Fruit fly (Drosophila melanogaster) whole organism, embryonic: Measurements from ENCODE around the gene sno.

Experiments used
- CG1024 ChIP-seq: fragments of 200-800 bp; sonication (Bioruptor generic); IDR thresholded peaks from 2 replicates; pipeline ENCODE4 v1.3.6; 2022; ENCODE audit warnings: missing biosample characterization, missing genetic modification characterization
- CG11085 ChIP-seq: fragments of 200-800 bp; sonication (Bioruptor generic); IDR thresholded peaks from 2 replicates; pipeline ENCODE4 v1.3.6; 2022; ENCODE audit warnings: missing biosample characterization, missing genetic modification characterization
- CG11456 ChIP-seq: fragments of 200-800 bp; sonication (Bioruptor generic); IDR thresholded peaks from 3 replicates; pipeline ENCODE4 v1.3.6; 2022; ENCODE audit warnings: missing biosample characterization, missing genetic modification characterization
- CG11560 ChIP-seq: fragments of 200-800 bp; sonication (Bioruptor generic); IDR thresholded peaks from 3 replicates; pipeline ENCODE4 v1.3.6; 2022; ENCODE audit warnings: missing biosample characterization, missing genetic modification characterization
- CG13624 ChIP-seq: fragments of 200-800 bp; sonication (Bioruptor generic); optimal IDR thresholded peaks from 2 replicates; lab custom pipeline; 2016; ENCODE audit warnings: missing biosample characterization, missing genetic modification characterization
- CG16813 ChIP-seq: fragments of 200-800 bp; sonication (Bioruptor generic); IDR thresholded peaks from 3 replicates; pipeline ENCODE4 v1.3.6; 2022; ENCODE audit warnings: missing biosample characterization, missing genetic modification characterization; ENCODE audit not compliant: partially characterized antibody
- CG1792 ChIP-seq: fragments of 200-800 bp; sonication (Bioruptor generic); optimal IDR thresholded peaks from 2 replicates; lab custom pipeline; 2016; ENCODE audit warnings: missing biosample characterization, missing genetic modification characterization
- CG1832 ChIP-seq: fragments of 200-800 bp; sonication (Bioruptor generic); optimal IDR thresholded peaks from 2 replicates; lab custom pipeline; 2017; ENCODE audit warnings: missing biosample characterization, mild to moderate bottlenecking, missing genetic modification characterization, inconsistent platforms
- CG2875 ChIP-seq: fragments of 200-800 bp; sonication (Bioruptor generic); optimal IDR thresholded peaks from 2 replicates; lab custom pipeline; 2017; ENCODE audit warnings: missing biosample characterization, mild to moderate bottlenecking, missing genetic modification characterization, missing genetic modification reagents
- CG3065 ChIP-seq: fragments of 200-800 bp; sonication (Bioruptor generic); optimal IDR thresholded peaks from 2 replicates; lab custom pipeline; 2016; ENCODE audit warnings: missing biosample characterization, missing genetic modification characterization
- CG31441 ChIP-seq: fragments of 200-800 bp; sonication (Bioruptor generic); IDR thresholded peaks from 2 replicates; pipeline ENCODE4 v1.3.6; 2022; ENCODE audit warnings: missing biosample characterization, missing genetic modification characterization
- CG32772 ChIP-seq: fragments of 200-800 bp; sonication (Bioruptor generic); IDR thresholded peaks from 2 replicates; pipeline ENCODE4 v1.3.6; 2022; ENCODE audit warnings: missing biosample characterization, missing genetic modification characterization
- CG4282 ChIP-seq: fragments of 200-800 bp; sonication (Bioruptor generic); optimal IDR thresholded peaks from 2 replicates; lab custom pipeline; 2016; ENCODE audit warnings: missing biosample characterization, missing genetic modification characterization
- CG5180 ChIP-seq: fragments of 200-800 bp; sonication (Bioruptor generic); optimal IDR thresholded peaks from 3 replicates; lab custom pipeline; 2017; ENCODE audit warnings: missing biosample characterization, missing genetic modification characterization, mild to moderate bottlenecking, moderate library complexity, missing genetic modification reagents
- CG6813 ChIP-seq: fragments of 200-800 bp; sonication (Bioruptor generic); optimal IDR thresholded peaks from 2 replicates; lab custom pipeline; 2017; ENCODE audit warnings: missing biosample characterization, missing genetic modification characterization, mild to moderate bottlenecking, moderate library complexity, missing genetic modification reagents
- CG9437 ChIP-seq: fragments of 200-800 bp; sonication (Bioruptor generic); optimal IDR thresholded peaks from 2 replicates; lab custom pipeline; 2018; ENCODE audit warnings: missing biosample characterization, mild to moderate bottlenecking, missing genetic modification characterization
- CG9609 ChIP-seq: fragments of 200-800 bp; sonication (Bioruptor generic); optimal IDR thresholded peaks from 3 replicates; lab custom pipeline; 2016; ENCODE audit warnings: missing biosample characterization, missing genetic modification characterization
- CG9727 ChIP-seq: fragments of 200-800 bp; sonication (Bioruptor generic); optimal IDR thresholded peaks from 3 replicates; lab custom pipeline; 2017; ENCODE audit warnings: missing biosample characterization, mild to moderate bottlenecking, missing genetic modification characterization
- CG9932 ChIP-seq: fragments of 200-800 bp; sonication (Bioruptor generic); IDR thresholded peaks from 2 replicates; pipeline ENCODE4 v1.3.6; 2022; ENCODE audit warnings: missing biosample characterization, missing genetic modification characterization
- CTCF ChIP-seq: fragments of 200-800 bp; sonication (Bioruptor generic); optimal IDR thresholded peaks from 2 replicates; lab custom pipeline; 2017; ENCODE audit warnings: missing biosample characterization, mild to moderate bottlenecking, missing genetic modification characterization, moderate library complexity
- Camta ChIP-seq: fragments of 200-800 bp; sonication (Bioruptor generic); optimal IDR thresholded peaks from 2 replicates; lab custom pipeline; 2016; ENCODE audit warnings: missing biosample characterization, missing genetic modification characterization
- Dbx ChIP-seq: fragments of 200-800 bp; sonication (Bioruptor generic); IDR thresholded peaks from 3 replicates; pipeline ENCODE4 v1.3.6; 2022; ENCODE audit warnings: missing biosample characterization, missing genetic modification characterization
- Dip3 ChIP-seq: fragments of 200-800 bp; sonication (Bioruptor generic); optimal IDR thresholded peaks from 3 replicates; lab custom pipeline; 2016; ENCODE audit warnings: missing biosample characterization, missing genetic modification characterization
- Hr3 ChIP-seq: fragments of 200-800 bp; sonication (Bioruptor generic); optimal IDR thresholded peaks from 3 replicates; lab custom pipeline; 2016; ENCODE audit warnings: missing biosample characterization, missing genetic modification characterization
- MESR4 ChIP-seq: fragments of 200-800 bp; sonication (Bioruptor generic); optimal IDR thresholded peaks from 2 replicates; lab custom pipeline; 2018; ENCODE audit warnings: missing biosample characterization, mild to moderate bottlenecking, missing genetic modification characterization, moderate library complexity
- Mad ChIP-seq: fragments of 200-800 bp; sonication (Bioruptor generic); optimal IDR thresholded peaks from 2 replicates; lab custom pipeline; 2016; ENCODE audit warnings: missing biosample characterization, missing genetic modification characterization
- Max ChIP-seq: fragments of 200-800 bp; sonication (Bioruptor generic); optimal IDR thresholded peaks from 2 replicates; lab custom pipeline; 2016; ENCODE audit warnings: missing biosample characterization, mild to moderate bottlenecking, missing genetic modification characterization
- Mrtf ChIP-seq: fragments of 200-800 bp; sonication (Bioruptor generic); IDR thresholded peaks from 3 replicates; pipeline ENCODE4 v1.3.6; 2022; ENCODE audit warnings: missing biosample characterization, missing genetic modification characterization
- NFAT ChIP-seq: fragments of 200-800 bp; sonication (Bioruptor generic); IDR thresholded peaks from 2 replicates; pipeline ENCODE4 v1.3.6; 2022; ENCODE audit warnings: missing biosample characterization, missing genetic modification characterization
- Neu2 ChIP-seq: fragments of 200-800 bp; sonication (Bioruptor generic); optimal IDR thresholded peaks from 3 replicates; lab custom pipeline; 2016; ENCODE audit warnings: missing biosample characterization, missing genetic modification characterization, borderline replicate concordance
- NfI ChIP-seq: fragments of 200-800 bp; sonication (Bioruptor generic); optimal IDR thresholded peaks from 3 replicates; lab custom pipeline; 2018; ENCODE audit warnings: missing biosample characterization, mild to moderate bottlenecking, missing genetic modification characterization, moderate library complexity
- Scr ChIP-seq: fragments of 200-800 bp; sonication (Bioruptor generic); IDR thresholded peaks from 2 replicates; pipeline ENCODE4 v1.3.6; 2022; ENCODE audit warnings: missing biosample characterization, missing genetic modification characterization; ENCODE audit not compliant: partially characterized antibody
- Sox100B ChIP-seq: fragments of 200-800 bp; sonication (Bioruptor generic); optimal IDR thresholded peaks from 3 replicates; lab custom pipeline; 2018; ENCODE audit warnings: missing biosample characterization, mild to moderate bottlenecking, missing genetic modification characterization
- Sox102F ChIP-seq: fragments of 200-800 bp; sonication (Bioruptor generic); optimal IDR thresholded peaks from 2 replicates; lab custom pipeline; 2018; ENCODE audit warnings: missing biosample characterization, mild to moderate bottlenecking, missing genetic modification characterization, moderate library complexity
- Spps ChIP-seq: fragments of 200-800 bp; sonication (Bioruptor generic); optimal IDR thresholded peaks from 2 replicates; lab custom pipeline; 2018; ENCODE audit warnings: missing biosample characterization, mild to moderate bottlenecking, missing genetic modification characterization
- ash1 ChIP-seq: fragments of 200-800 bp; sonication (Bioruptor generic); optimal IDR thresholded peaks from 2 replicates; lab custom pipeline; 2018; ENCODE audit warnings: missing biosample characterization, mild to moderate bottlenecking, missing genetic modification characterization
- az2 ChIP-seq: fragments of 200-800 bp; sonication (Bioruptor generic); optimal IDR thresholded peaks from 3 replicates; lab custom pipeline; 2016; ENCODE audit warnings: missing biosample characterization, missing genetic modification characterization
- en ChIP-seq: fragments of 200-800 bp; sonication (Bioruptor generic); optimal IDR thresholded peaks from 2 replicates; lab custom pipeline; 2016; ENCODE audit warnings: missing biosample characterization, missing genetic modification characterization
- fd3F ChIP-seq: fragments of 200-800 bp; sonication (Bioruptor generic); optimal IDR thresholded peaks from 2 replicates; lab custom pipeline; 2018; ENCODE audit warnings: missing biosample characterization, mild to moderate bottlenecking, missing genetic modification characterization, moderate library complexity
- fd96Cb ChIP-seq: fragments of 200-800 bp; sonication (Bioruptor generic); optimal IDR thresholded peaks from 2 replicates; lab custom pipeline; 2018; ENCODE audit warnings: missing biosample characterization, mild to moderate bottlenecking, missing genetic modification characterization, moderate library complexity
- lmd ChIP-seq: fragments of 200-800 bp; sonication (Bioruptor generic); IDR thresholded peaks from 2 replicates; pipeline ENCODE4 v1.3.6; 2022; ENCODE audit warnings: missing biosample characterization, missing genetic modification characterization
- maf-S ChIP-seq: fragments of 200-800 bp; sonication (Bioruptor generic); optimal IDR thresholded peaks from 2 replicates; lab custom pipeline; 2016; ENCODE audit warnings: missing biosample characterization, missing genetic modification characterization
- odd ChIP-seq: fragments of 200-800 bp; sonication (Bioruptor generic); optimal IDR thresholded peaks from 2 replicates; lab custom pipeline; 2017; ENCODE audit warnings: missing biosample characterization, mild to moderate bottlenecking, missing genetic modification characterization
- pb ChIP-seq: fragments of 200-800 bp; sonication (Bioruptor generic); optimal IDR thresholded peaks from 3 replicates; lab custom pipeline; 2016; ENCODE audit warnings: missing biosample characterization, missing genetic modification characterization
- peb ChIP-seq: fragments of 200-800 bp; sonication (Bioruptor generic); IDR thresholded peaks from 2 replicates; pipeline ENCODE4 v1.3.6; 2022; ENCODE audit warnings: missing biosample characterization, missing genetic modification characterization
- pum ChIP-seq: fragments of 200-800 bp; sonication (Bioruptor generic); optimal IDR thresholded peaks from 2 replicates; lab custom pipeline; 2016; ENCODE audit warnings: missing biosample characterization, missing genetic modification characterization
- sens-2 ChIP-seq: fragments of 200-800 bp; sonication (Bioruptor generic); IDR thresholded peaks from 2 replicates; pipeline ENCODE4 v1.3.6; 2022; ENCODE audit warnings: missing biosample characterization, missing genetic modification characterization
- seq ChIP-seq: fragments of 200-800 bp; sonication (Bioruptor generic); IDR thresholded peaks from 2 replicates; pipeline ENCODE4 v1.3.6; 2022; ENCODE audit warnings: missing biosample characterization, missing genetic modification characterization
- sima ChIP-seq: fragments of 200-800 bp; sonication (Bioruptor generic); optimal IDR thresholded peaks from 2 replicates; lab custom pipeline; 2016; ENCODE audit warnings: missing biosample characterization, missing genetic modification characterization
- stwl ChIP-seq: fragments of 200-800 bp; sonication (Bioruptor generic); optimal IDR thresholded peaks from 3 replicates; lab custom pipeline; 2018; ENCODE audit warnings: missing biosample characterization, mild to moderate bottlenecking, missing genetic modification characterization, moderate library complexity
- tna ChIP-seq: fragments of 200-800 bp; sonication (Bioruptor generic); IDR thresholded peaks from 2 replicates; pipeline ENCODE4 v1.3.6; 2022; ENCODE audit warnings: missing biosample characterization, missing genetic modification characterization; ENCODE audit not compliant: partially characterized antibody
- wdn ChIP-seq: fragments of 200-800 bp; sonication (Bioruptor generic); IDR thresholded peaks from 2 replicates; pipeline ENCODE4 v1.3.6; 2022; ENCODE audit warnings: missing biosample characterization, missing genetic modification characterization

The sno gene

DNA sequence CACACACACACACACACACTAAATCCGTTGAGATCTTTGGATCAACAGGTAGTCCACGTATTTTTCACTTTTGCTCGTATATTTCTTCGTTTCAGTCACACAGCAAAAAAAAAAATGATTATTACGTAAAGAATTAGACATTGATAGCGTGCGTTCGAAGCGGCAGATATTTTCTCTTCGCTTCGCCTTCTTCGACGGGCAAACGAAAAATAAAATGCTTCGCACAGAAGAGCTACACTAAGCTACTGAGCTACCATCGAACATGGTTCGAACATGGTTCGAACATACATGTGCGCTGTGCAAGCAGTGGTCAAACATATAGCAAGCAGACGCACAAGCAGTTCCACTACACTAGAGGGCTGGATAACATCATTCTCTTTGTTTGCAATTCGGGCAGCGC is 45.5 kb upstream of the sno start (continued):
- TF ChIP-seq wdn (no peak), CG11085 (GFP tag; lab: Robert Waterston, UW) (no peak), Sox100B (no peak), peb (GFP tag; lab: Robert Waterston, UW) (no peak), NfI (no peak), NFAT (GFP tag; lab: Robert Waterston, UW) (peak; percentile 25; the same call in 1 of the 2 replicates), Dbx (GFP tag; lab: Robert Waterston, UW) (peak; percentile 24; the same call in 1 of the 3 replicates), az2 (GFP tag; lab: Kevin White, UChicago) (no peak), CG31441 (0 out of 2 replicates have a peak, but pooled peaks have one; percentile 13), fd96Cb (tag; lab: Kevin White, UChicago) (no peak), CG13624 (no peak), CG1832 (GFP tag; lab: Kevin White, UChicago) (no peak), CG11560 (tag; lab: Robert Waterston, UW) (no peak), CG2875 (GFP tag; lab: Kevin White, UChicago) (no peak), CG32772 (GFP tag; lab: Robert Waterston, UW) (no peak), Sox102F (GFP tag; lab: Kevin White, UChicago) (no peak), Mrtf (GFP tag; lab: Robert Waterston, UW) (no peak), sens-2 (GFP tag; lab: Robert Waterston, UW) (no peak), CG4282 (GFP tag; lab: Kevin White, UChicago) (no peak), pb (no peak), seq (no peak), CG9437 (GFP tag; lab: Kevin White, UChicago) (peak; percentile 63), CG5180 (GFP tag; lab: Kevin White, UChicago) (peak; percentile 100), CG3065 (GFP tag; lab: Kevin White, UChicago) (no peak), tna (GFP tag; lab: Robert Waterston, UW) (peak; percentile 18; the same call in 1 of the 2 replicates), CG9609 (no peak), stwl (tag; lab: Kevin White, UChicago) (peak; percentile 75), CG1792 (peak; percentile 11), odd (peak; percentile 3), Scr (GFP tag; lab: Robert Waterston, UW) (no peak; the same call in 1 of the 2 replicates), CG9727 (GFP tag; lab: Kevin White, UChicago) (no peak), lmd (GFP tag; lab: Robert Waterston, UW) (no peak), maf-S (GFP tag; lab: Kevin White, UChicago) (no peak), CG9932 (GFP tag; lab: Robert Waterston, UW) (no peak), Spps (tag; lab: Kevin White, UChicago) (peak; percentile 2), MESR4 (GFP tag; lab: Kevin White, UChicago) (no peak), Neu2 (no peak), CG6813 (GFP tag; lab: Kevin White, UChicago) (peak; percentile 1), Mad (no peak), CG1024 (no peak), CTCF (GFP tag; lab: Kevin White, UChicago) (peak; percentile 55), Max (GFP tag; lab: Kevin White, UChicago) (no peak), pum (no peak), fd3F (GFP tag; lab: Kevin White, UChicago) (no peak), Dip3 (GFP tag; lab: Kevin White, UChicago) (no peak), CG11456 (GFP tag; lab: Robert Waterston, UW) (no peak), en (no peak), Hr3 (GFP tag; lab: Kevin White, UChicago) (no peak), CG16813 (GFP tag; lab: Robert Waterston, UW) (no peak), sima (GFP tag; lab: Kevin White, UChicago) (no peak), ash1 (GFP tag; lab: Kevin White, UChicago) (peak; percentile 10), Camta (GFP tag; lab: Kevin White, UChicago) (no peak)
